Fruit fly (Drosophila melanogaster) whole organism, embryonic: ENCODE results near the gene CG15529.

Experiments
- Aef1 ChIP-seq: fragments of 200-800 bp; sonication (Bioruptor generic); IDR thresholded peaks from 3 replicates; pipeline ENCODE4 v1.3.6; 2022; ENCODE audit warnings: missing biosample characterization, missing genetic modification characterization
- Antp ChIP-seq: fragments of 200-800 bp; sonication (Bioruptor generic); optimal IDR thresholded peaks from 3 replicates; lab custom pipeline; 2016; ENCODE audit warnings: missing biosample characterization, missing genetic modification characterization
- CG10209 ChIP-seq: fragments of 200-800 bp; sonication (Bioruptor generic); optimal IDR thresholded peaks from 3 replicates; lab custom pipeline; 2017; ENCODE audit warnings: missing biosample characterization, mild to moderate bottlenecking, missing genetic modification characterization, missing genetic modification reagents
- CG10979 ChIP-seq: fragments of 200-800 bp; sonication (Bioruptor generic); optimal IDR thresholded peaks from 2 replicates; lab custom pipeline; 2018; ENCODE audit warnings: missing biosample characterization, mild to moderate bottlenecking, missing genetic modification characterization, moderate library complexity
- CG11456 ChIP-seq: fragments of 200-800 bp; sonication (Bioruptor generic); IDR thresholded peaks from 3 replicates; pipeline ENCODE4 v1.3.6; 2022; ENCODE audit warnings: missing biosample characterization, missing genetic modification characterization
- CG11504 ChIP-seq: fragments of 200-800 bp; sonication (Bioruptor generic); optimal IDR thresholded peaks from 3 replicates; lab custom pipeline; 2019; ENCODE audit warnings: missing biosample characterization, mild to moderate bottlenecking, missing genetic modification characterization, moderate library complexity
- CG12155 ChIP-seq: fragments of 200-800 bp; sonication (Bioruptor generic); optimal IDR thresholded peaks from 3 replicates; lab custom pipeline; 2016; ENCODE audit warnings: missing biosample characterization, missing genetic modification characterization
- CG12659 ChIP-seq: fragments of 200-800 bp; sonication (Bioruptor generic); optimal IDR thresholded peaks from 3 replicates; lab custom pipeline; 2017; ENCODE audit warnings: mild to moderate bottlenecking, missing biosample characterization, missing genetic modification reagents, missing genetic modification characterization
- CG13123 ChIP-seq: fragments of 200-800 bp; sonication (Bioruptor generic); optimal IDR thresholded peaks from 2 replicates; lab custom pipeline; 2016; ENCODE audit warnings: missing biosample characterization, missing genetic modification characterization
- CG14014 ChIP-seq: fragments of 200-800 bp; sonication (Bioruptor generic); IDR thresholded peaks from 2 replicates; pipeline ENCODE4 v1.3.6; 2022; ENCODE audit warnings: missing biosample characterization, missing genetic modification characterization
- CG14965 ChIP-seq: fragments of 200-800 bp; sonication (Bioruptor generic); optimal IDR thresholded peaks from 2 replicates; lab custom pipeline; 2016; ENCODE audit warnings: missing biosample characterization, missing genetic modification characterization, borderline replicate concordance
- CG15269 ChIP-seq: fragments of 200-800 bp; sonication (Bioruptor generic); optimal IDR thresholded peaks from 2 replicates; lab custom pipeline; 2018; ENCODE audit warnings: missing biosample characterization, mild to moderate bottlenecking, missing genetic modification characterization, moderate library complexity
- CG15479 ChIP-seq: fragments of 200-800 bp; sonication (Bioruptor generic); optimal IDR thresholded peaks from 3 replicates; lab custom pipeline; 2019; ENCODE audit warnings: missing biosample characterization, mild to moderate bottlenecking, missing genetic modification characterization, moderate library complexity
- CG18476 ChIP-seq: fragments of 200-800 bp; sonication (Bioruptor generic); optimal IDR thresholded peaks from 2 replicates; lab custom pipeline; 2016; ENCODE audit warnings: missing biosample characterization, mild to moderate bottlenecking, missing genetic modification characterization
- CG2712 ChIP-seq: fragments of 200-800 bp; optimal IDR thresholded peaks from 3 replicates; lab custom pipeline; 2019; ENCODE audit warnings: missing biosample characterization, mild to moderate bottlenecking, missing genetic modification characterization, moderate library complexity
- CG3163 ChIP-seq: fragments of 200-800 bp; sonication (Bioruptor generic); optimal IDR thresholded peaks from 3 replicates; lab custom pipeline; 2016; ENCODE audit warnings: missing biosample characterization, missing genetic modification characterization
- CG4328 ChIP-seq: fragments of 200-800 bp; sonication (Bioruptor generic); optimal IDR thresholded peaks from 3 replicates; lab custom pipeline; 2017; ENCODE audit warnings: missing biosample characterization, missing genetic modification reagents, missing genetic modification characterization
- CG4854 ChIP-seq: fragments of 200-800 bp; sonication (Bioruptor generic); optimal IDR thresholded peaks from 2 replicates; lab custom pipeline; 2016; ENCODE audit warnings: missing biosample characterization, missing genetic modification characterization, inconsistent platforms
- CG5953 ChIP-seq: fragments of 200-800 bp; sonication (Bioruptor generic); IDR thresholded peaks from 2 replicates; pipeline ENCODE4 v1.3.6; 2022; ENCODE audit warnings: missing biosample characterization, missing genetic modification characterization
- CG6254 ChIP-seq: fragments of 200-800 bp; sonication (Bioruptor generic); optimal IDR thresholded peaks from 3 replicates; lab custom pipeline; 2017; ENCODE audit warnings: mild to moderate bottlenecking, missing biosample characterization, missing genetic modification reagents, missing genetic modification characterization
- CG6689 ChIP-seq: fragments of 200-800 bp; sonication (Bioruptor generic); IDR thresholded peaks from 2 replicates; pipeline ENCODE4 v1.3.6; 2022; ENCODE audit warnings: missing biosample characterization, missing genetic modification characterization
- CG7357 ChIP-seq: fragments of 200-800 bp; sonication (Bioruptor generic); IDR thresholded peaks from 3 replicates; pipeline ENCODE4 v1.3.6; 2022; ENCODE audit warnings: missing biosample characterization, missing genetic modification characterization
- CG7372 ChIP-seq: fragments of 200-800 bp; sonication (Bioruptor generic); IDR thresholded peaks from 2 replicates; pipeline ENCODE4 v1.3.6; 2022; ENCODE audit warnings: missing biosample characterization, missing genetic modification characterization
- CG7786 ChIP-seq: fragments of 200-800 bp; sonication (Bioruptor generic); optimal IDR thresholded peaks from 2 replicates; lab custom pipeline; 2016; ENCODE audit warnings: missing biosample characterization, missing genetic modification characterization
- Dfd ChIP-seq, 2 experiments: fragments of >200 bp; optimal IDR thresholded peaks; 2 replicates each; lab custom pipeline; 2017; ENCODE audit warnings: missing biosample characterization in 2 of 2, missing genetic modification characterization in 2 of 2
- Gug ChIP-seq: fragments of 200-800 bp; sonication (Bioruptor generic); IDR thresholded peaks from 4 replicates; pipeline ENCODE4 v1.3.6; 2022; ENCODE audit warnings: missing biosample characterization, missing genetic modification characterization
- HLH54F ChIP-seq: fragments of 200-800 bp; sonication (Bioruptor generic); optimal IDR thresholded peaks from 3 replicates; lab custom pipeline; 2016; ENCODE audit warnings: missing biosample characterization, missing genetic modification characterization
- Hr51 ChIP-seq, 2 experiments: fragments of 200-800 bp; sonication (Bioruptor generic); optimal IDR thresholded peaks; 2 replicates in 1 of 2; 3 replicates in 1 of 2; lab custom pipeline; 2016 to 2018; ENCODE audit warnings: missing biosample characterization in 2 of 2, missing genetic modification characterization in 2 of 2, mild to moderate bottlenecking in 1 of 2, moderate library complexity in 1 of 2
- MTF-1 ChIP-seq: fragments of 200-800 bp; sonication (Bioruptor generic); optimal IDR thresholded peaks from 2 replicates; lab custom pipeline; 2018; ENCODE audit warnings: missing biosample characterization, mild to moderate bottlenecking, missing genetic modification characterization, borderline replicate concordance
- Med ChIP-seq: fragments of 200-800 bp; sonication (Bioruptor generic); peaks from one replicate; lab custom pipeline; 2016; ENCODE audit warnings: missing biosample characterization, missing genetic modification characterization, mild to moderate bottlenecking, inconsistent platforms, moderate library complexity
- Mrtf ChIP-seq: fragments of 200-800 bp; sonication (Bioruptor generic); IDR thresholded peaks from 3 replicates; pipeline ENCODE4 v1.3.6; 2022; ENCODE audit warnings: missing biosample characterization, missing genetic modification characterization
- PHDP ChIP-seq: fragments of 200-800 bp; sonication (Bioruptor generic); optimal IDR thresholded peaks from 3 replicates; lab custom pipeline; 2018; ENCODE audit warnings: missing biosample characterization, mild to moderate bottlenecking, missing genetic modification characterization, moderate library complexity
- Sry-δ ChIP-seq: fragments of 200-800 bp; sonication (Bioruptor generic); optimal IDR thresholded peaks from 2 replicates; lab custom pipeline; 2016; ENCODE audit warnings: missing biosample characterization, missing genetic modification characterization
- Trl ChIP-seq, 3 experiments: fragments of >200 bp in 2 of 3; fragments of 200-800 bp in 1 of 3; sonication (Bioruptor generic) in 1 of 3; optimal IDR thresholded peaks; 2 replicates in 1 of 3; 3 replicates in 2 of 3; lab custom pipeline; 2016 to 2017; ENCODE audit warnings: missing biosample characterization in 1 of 3, missing genetic modification characterization in 1 of 3
- Xbp1 ChIP-seq: fragments of 200-800 bp; sonication (Bioruptor generic); optimal IDR thresholded peaks from 3 replicates; lab custom pipeline; 2016; ENCODE audit warnings: missing biosample characterization, mild to moderate bottlenecking, missing genetic modification characterization
- Xrp1 ChIP-seq: fragments of 200-800 bp; sonication (Bioruptor generic); IDR thresholded peaks from 2 replicates; pipeline ENCODE4 v1.3.6; 2022; ENCODE audit warnings: missing biosample characterization, missing genetic modification characterization
- bab2 ChIP-seq: fragments of 200-800 bp; sonication (Bioruptor generic); optimal IDR thresholded peaks from 2 replicates; lab custom pipeline; 2016; ENCODE audit warnings: missing biosample characterization, missing genetic modification characterization
- chm ChIP-seq: fragments of 200-800 bp; sonication (Bioruptor generic); IDR thresholded peaks from 2 replicates; pipeline ENCODE4 v1.3.6; 2022; ENCODE audit warnings: missing biosample characterization, missing genetic modification characterization
- crc ChIP-seq: fragments of 200-800 bp; sonication (Bioruptor generic); optimal IDR thresholded peaks from 2 replicates; lab custom pipeline; 2016; ENCODE audit warnings: missing biosample characterization, missing genetic modification characterization
- ftz-f1 ChIP-seq: fragments of 200-800 bp; sonication (Bioruptor generic); optimal IDR thresholded peaks from 2 replicates; lab custom pipeline; 2016; ENCODE audit warnings: missing biosample characterization, missing genetic modification characterization
- gsb ChIP-seq: fragments of 200-800 bp; sonication (Bioruptor generic); IDR thresholded peaks from 2 replicates; pipeline ENCODE4 v1.3.6; 2022; ENCODE audit warnings: missing biosample characterization, missing genetic modification characterization
- inv ChIP-seq: fragments of 200-800 bp; sonication (Bioruptor generic); IDR thresholded peaks from 2 replicates; pipeline ENCODE4 v1.3.6; 2022; ENCODE audit warnings: missing biosample characterization, missing genetic modification characterization; ENCODE audit not compliant: partially characterized antibody
- maf-S ChIP-seq: fragments of 200-800 bp; sonication (Bioruptor generic); optimal IDR thresholded peaks from 2 replicates; lab custom pipeline; 2016; ENCODE audit warnings: missing biosample characterization, missing genetic modification characterization
- mirr ChIP-seq: fragments of 200-800 bp; sonication (Bioruptor generic); optimal IDR thresholded peaks from 3 replicates; lab custom pipeline; 2018; ENCODE audit warnings: missing biosample characterization, mild to moderate bottlenecking, missing genetic modification characterization
- nom ChIP-seq: fragments of 200-800 bp; sonication (Bioruptor generic); optimal IDR thresholded peaks from 2 replicates; lab custom pipeline; 2017; ENCODE audit warnings: missing biosample characterization, missing genetic modification characterization, mild to moderate bottlenecking, moderate library complexity, missing genetic modification reagents
- p53 ChIP-seq: fragments of 200-800 bp; sonication (Bioruptor generic); optimal IDR thresholded peaks from 2 replicates; lab custom pipeline; 2016; ENCODE audit warnings: missing biosample characterization, missing genetic modification characterization
- pita ChIP-seq: fragments of 200-800 bp; sonication (Bioruptor generic); optimal IDR thresholded peaks from 2 replicates; lab custom pipeline; 2017; ENCODE audit warnings: missing biosample characterization, mild to moderate bottlenecking, missing genetic modification characterization
- psq ChIP-seq: fragments of 200-800 bp; sonication (Bioruptor generic); optimal IDR thresholded peaks from 2 replicates; lab custom pipeline; 2017; ENCODE audit warnings: missing biosample characterization, missing genetic modification characterization
- ranshi ChIP-seq: fragments of 200-800 bp; sonication (Bioruptor generic); IDR thresholded peaks from 2 replicates; pipeline ENCODE4 v1.3.6; 2022; ENCODE audit warnings: missing biosample characterization, missing genetic modification characterization
- sisA ChIP-seq: fragments of 200-800 bp; sonication (Bioruptor generic); IDR thresholded peaks from 2 replicates; pipeline ENCODE4 v1.3.6; 2022; ENCODE audit warnings: missing biosample characterization, missing genetic modification characterization
- vfl ChIP-seq: fragments of 200-800 bp; sonication (Bioruptor generic); optimal IDR thresholded peaks from 2 replicates; lab custom pipeline; 2016; ENCODE audit warnings: missing biosample characterization, missing genetic modification characterization

CG15529 gene

dm6 chr3R:30191462-30191874, 39.6 kb downstream of the CG15529 start:
- TF ChIP-seq nom (no peak), Med (GFP tag; lab: Kevin White, UChicago) (peak; percentile 92), Xrp1 (GFP tag; lab: Robert Waterston, UW) (no peak), chm (GFP tag; lab: Robert Waterston, UW) (no peak), maf-S (GFP tag; lab: Kevin White, UChicago) (no peak), CG10209 (GFP tag; lab: Kevin White, UChicago) (peak; percentile 23), CG7786 (GFP tag; lab: Kevin White, UChicago) (peak; percentile 64), CG18476 (no peak), Sry-δ (GFP tag; lab: Kevin White, UChicago) (no peak), inv (no peak), CG11456 (no peak), CG4854 (GFP tag; lab: Kevin White, UChicago) (no peak), CG15479 (GFP tag; lab: Kevin White, UChicago) (no peak), HLH54F (GFP tag; lab: Kevin White, UChicago) (peak; percentile 50), Gug (GFP tag; lab: Robert Waterston, UW) (no peak), mirr (GFP tag; lab: Kevin White, UChicago) (no peak), p53 (GFP tag; lab: Kevin White, UChicago) (peak; percentile 10), CG5953 (no peak), Aef1 (GFP tag; lab: Robert Waterston, UW) (no peak), sisA (GFP tag; lab: Robert Waterston, UW) (no peak), crc (no peak), gsb (GFP tag; lab: Robert Waterston, UW) (no peak), MTF-1 (GFP tag; lab: Kevin White, UChicago) (no peak), Xbp1 (GFP tag; lab: Kevin White, UChicago) (peak; percentile 55), PHDP (tag; lab: Kevin White, UChicago) (peak; percentile 23), Antp (GFP tag; lab: Kevin White, UChicago) (peak; percentile 57), vfl (GFP tag; lab: Kevin White, UChicago) (no peak), Dfd (GFP tag; optimal IDR thresholded peaks at IDR 0.05; lab: Kevin White, UChicago) (no peak), CG11504 (tag; lab: Kevin White, UChicago) (peak; percentile 54), Mrtf (GFP tag; lab: Robert Waterston, UW) (no peak), CG6254 (GFP tag; lab: Kevin White, UChicago) (no peak), CG14965 (GFP tag; lab: Kevin White, UChicago) (no peak), CG12155 (GFP tag; lab: Kevin White, UChicago) (peak; percentile 15), CG13123 (GFP tag; lab: Kevin White, UChicago) (no peak), CG7357 (GFP tag; lab: Robert Waterston, UW) (no peak), CG15269 (peak; percentile 63), CG3163 (GFP tag; lab: Kevin White, UChicago) (no peak), ranshi (GFP tag; lab: Robert Waterston, UW) (no peak), CG10979 (peak; percentile 36), Trl (optimal IDR thresholded peaks at IDR 0.05; lab: Kevin White, UChicago) (no peak), Trl (GFP tag; optimal IDR thresholded peaks at IDR 0.05; lab: Kevin White, UChicago) (peak; percentile 46), psq (GFP tag; lab: Kevin White, UChicago) (no peak), Hr51 (GFP tag; optimal IDR thresholded peaks at IDR 0.05; lab: Kevin White, UChicago) (peak in 1 of 2 experiments; percentile 65), CG4328 (GFP tag; lab: Kevin White, UChicago) (no peak), bab2 (GFP tag; lab: Kevin White, UChicago) (peak; percentile 24), CG12659 (GFP tag; lab: Kevin White, UChicago) (peak; percentile 56), CG7372 (GFP tag; lab: Robert Waterston, UW) (no peak), CG2712 (tag; lab: Kevin White, UChicago) (peak; percentile 45), CG14014 (GFP tag; lab: Robert Waterston, UW) (no peak), ftz-f1 (GFP tag; lab: Kevin White, UChicago) (no peak), CG6689 (no peak), pita (GFP tag; lab: Kevin White, UChicago) (no peak)
